Worm (Caenorhabditis elegans) whole organism, L2 larva: Measurements from ENCODE around the gene irld-65.

ENCODE experiments used
- R02D3.7 ChIP-seq: fragments of 150-350 bp; optimal IDR thresholded peaks from 2 replicates; lab custom pipeline; 2014; ENCODE audit warnings: missing biosample characterization, missing genetic modification characterization
- aly-2 ChIP-seq: fragments of 150-350 bp; optimal IDR thresholded peaks from 2 replicates; lab custom pipeline; 2014; ENCODE audit warnings: missing biosample characterization, missing genetic modification characterization
- ama-1 ChIP-seq: fragments of 150-350 bp; optimal IDR thresholded peaks from 2 replicates; lab custom pipeline; 2018; ENCODE audit warnings: inconsistent platforms
- blmp-1 ChIP-seq: sonication (generic microtip); optimal IDR thresholded peaks from 2 replicates; lab custom pipeline; 2017; ENCODE audit warnings: missing genetic modification characterization, mild to moderate bottlenecking, missing compliant biosample characterization, antibody characterized with exemption, moderate library complexity; ENCODE audit not compliant: insufficient read depth
- crh-2 ChIP-seq: sonication (generic microtip); optimal IDR thresholded peaks from 2 replicates; lab custom pipeline; 2017; ENCODE audit warnings: missing biosample characterization, missing genetic modification characterization
- dmd-4 ChIP-seq: sonication (generic microtip); optimal IDR thresholded peaks from 2 replicates; lab custom pipeline; 2017; ENCODE audit warnings: missing biosample characterization, missing genetic modification characterization
- egl-27 ChIP-seq: sonication (generic microtip); optimal IDR thresholded peaks from 3 replicates; lab custom pipeline; 2017; ENCODE audit warnings: missing biosample characterization, missing genetic modification reagents, missing genetic modification characterization
- fos-1 ChIP-seq: fragments of 150-350 bp; optimal IDR thresholded peaks from 2 replicates; lab custom pipeline; 2014; ENCODE audit warnings: missing biosample characterization, missing genetic modification characterization
- nhr-12 ChIP-seq: fragments of 150-350 bp; optimal IDR thresholded peaks from 2 replicates; lab custom pipeline; 2014; ENCODE audit warnings: missing biosample characterization, missing genetic modification characterization
- nhr-23 ChIP-seq: fragments of 150-350 bp; optimal IDR thresholded peaks from 2 replicates; lab custom pipeline; 2014; ENCODE audit warnings: missing biosample characterization, missing genetic modification reagents, missing genetic modification characterization
- nhr-237 ChIP-seq: fragments of 150-350 bp; optimal IDR thresholded peaks from 2 replicates; lab custom pipeline; 2014; ENCODE audit warnings: missing biosample characterization, missing genetic modification characterization
- snpc-4 ChIP-seq: fragments of 150-350 bp; optimal IDR thresholded peaks from 2 replicates; lab custom pipeline; 2014; ENCODE audit warnings: missing biosample characterization, missing genetic modification characterization
- unc-39 ChIP-seq: fragments of 150-350 bp; optimal IDR thresholded peaks from 2 replicates; lab custom pipeline; 2014; ENCODE audit warnings: missing biosample characterization, missing genetic modification characterization
- zag-1 ChIP-seq: fragments of 150-350 bp; optimal IDR thresholded peaks from 2 replicates; lab custom pipeline; 2014; ENCODE audit warnings: missing biosample characterization, missing genetic modification characterization

ce11 chrII:2939681-2940080 is 1.9 kb upstream of the irld-65 start:
- TF ChIP-seq unc-39 (tag; lab: Kevin White, UChicago), result no peak
- TF ChIP-seq nhr-23 (tag; lab: Kevin White, UChicago), result no peak
- TF ChIP-seq ama-1 (lab: Kevin White, UChicago), result no peak
- no peak for TF ChIP-seq nhr-12 (tag; lab: Kevin White, UChicago)
- TF ChIP-seq aly-2 (tag; lab: Kevin White, UChicago), result no peak
- TF ChIP-seq fos-1, result no peak
- no peak for TF ChIP-seq crh-2
- no peak for TF ChIP-seq blmp-1 (tag; lab: Kevin White, UChicago)
- no peak for TF ChIP-seq snpc-4 (tag; lab: Kevin White, UChicago)
- TF ChIP-seq zag-1 (tag; lab: Kevin White, UChicago), result no peak
- TF ChIP-seq R02D3.7, result no peak
- no peak for TF ChIP-seq dmd-4 (tag; lab: Kevin White, UChicago)
- TF ChIP-seq nhr-237, result no peak
- no peak for TF ChIP-seq egl-27 (tag; lab: Kevin White, UChicago)
